Worm (Caenorhabditis elegans) whole organism, dauer: ENCODE results near the gene nstp-9.

Source experiments
- unc-62 ChIP-seq: sonication (generic microtip); optimal IDR thresholded peaks from 2 replicates; lab custom pipeline; 2017; ENCODE audit warnings: missing biosample characterization, missing genetic modification reagents, missing genetic modification characterization

Gene nstp-9

DNA sequence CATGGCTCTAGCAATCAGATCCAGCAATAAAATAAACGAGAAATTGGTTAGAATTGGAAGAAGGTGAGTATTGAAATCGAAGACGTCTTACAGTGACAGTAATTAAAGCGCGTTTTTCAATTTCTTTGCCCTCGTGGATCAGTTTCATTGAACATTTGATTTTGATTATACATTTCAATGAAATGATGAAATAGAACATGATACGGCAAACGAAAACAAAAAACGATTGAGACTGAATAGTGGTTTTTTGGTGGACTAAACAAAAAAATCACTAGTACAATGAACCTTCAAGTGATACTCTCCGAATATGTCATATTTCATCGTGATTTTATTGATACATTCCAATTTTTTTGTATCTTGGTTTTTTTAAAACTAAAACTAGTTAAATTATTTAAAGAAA lies 23.0 kb downstream of the nstp-9 start, which contains the start of gene haly-1:
Gene haly-1 (minus strand): TSS at position 101 of the 400 bp plus-strand sequence.
- no peak for TF ChIP-seq unc-62

DNA sequence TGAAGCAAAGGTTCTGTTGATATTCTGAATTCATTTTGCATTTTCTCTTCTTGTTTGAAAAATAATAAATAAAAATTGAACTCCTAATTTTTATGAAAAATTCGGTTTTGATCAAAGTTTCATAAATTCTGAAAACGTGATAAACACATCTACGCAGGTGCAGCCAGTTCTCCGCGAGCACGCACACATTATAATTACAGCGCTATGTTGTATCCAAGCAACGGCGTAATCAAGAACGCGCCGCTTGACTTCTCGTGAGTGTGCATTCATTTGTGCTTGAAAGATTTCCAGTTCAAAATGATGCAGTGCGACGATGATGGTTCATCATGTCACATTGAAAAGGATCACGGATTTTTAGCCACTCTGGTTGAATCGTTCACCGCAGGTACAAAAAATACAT lies 27.6 kb downstream of the nstp-9 start, which contains the start of gene F47B10.3:
Gene F47B10.3 (plus strand): TSS at position 301 of the 400 bp plus-strand sequence.
- no peak for TF ChIP-seq unc-62

DNA sequence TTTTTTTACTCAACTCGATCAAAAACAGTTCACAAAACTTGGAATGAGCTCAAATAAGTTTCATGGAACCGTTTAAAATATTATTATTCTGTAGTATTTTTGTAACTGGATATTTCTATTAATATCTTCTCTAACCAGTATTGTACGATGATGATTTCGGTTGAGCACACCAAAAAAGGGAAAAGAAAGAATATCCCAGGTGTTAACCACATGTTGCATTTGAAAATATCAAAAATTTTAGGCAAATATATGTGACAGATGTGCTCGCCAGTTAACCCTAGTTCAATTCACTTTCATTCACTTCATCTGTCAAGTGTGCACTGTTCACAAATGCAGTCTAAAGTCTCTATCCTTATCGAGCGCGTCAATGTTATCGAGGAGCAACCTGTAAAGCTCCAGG lies 28.5 kb downstream of the nstp-9 start, which contains the start of gene F47B10.4:
Gene F47B10.4 (plus strand): TSS at position 301 of the 400 bp plus-strand sequence.
- no peak for TF ChIP-seq unc-62

DNA sequence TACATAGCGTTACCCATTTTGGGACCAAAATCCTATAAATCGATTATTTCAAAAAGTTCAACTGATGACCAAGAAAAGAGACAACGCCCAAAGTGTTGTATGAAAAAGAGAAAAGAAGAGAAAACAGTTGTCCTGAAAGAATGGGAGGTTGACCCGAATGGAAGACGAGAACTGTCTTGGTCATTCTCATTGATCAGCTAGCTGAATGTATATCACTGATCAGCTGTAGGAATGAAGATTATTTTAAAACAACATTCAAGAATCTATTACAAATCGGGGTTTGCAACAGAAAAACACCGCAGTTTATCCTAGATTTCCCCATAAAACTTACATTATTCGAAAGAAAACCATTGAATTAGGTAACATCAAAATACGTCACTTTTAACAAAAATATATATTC lies 29.1 kb downstream of the nstp-9 start, which contains the start of gene F47B10.5:
Gene F47B10.5 (minus strand): TSS at position 101 of the 400 bp plus-strand sequence.
- no peak for TF ChIP-seq unc-62

DNA sequence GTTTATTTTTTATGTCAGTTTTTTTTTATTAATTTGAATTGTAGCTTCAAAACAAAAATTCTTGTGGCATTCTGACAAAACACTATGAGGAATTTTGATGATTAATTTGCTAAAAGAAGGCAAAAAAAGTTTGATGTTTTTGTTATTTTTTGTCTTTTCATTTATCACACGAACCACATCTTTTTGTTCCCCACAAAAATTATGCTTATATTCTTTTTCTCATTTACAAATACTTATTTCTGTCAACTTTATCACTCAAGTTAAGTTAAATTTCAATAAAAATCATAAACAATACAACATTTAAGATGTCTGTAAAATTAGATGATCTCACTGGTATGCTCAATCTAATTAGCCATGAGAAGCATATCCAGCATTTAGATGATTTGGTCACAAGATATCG lies 31.3 kb downstream of the nstp-9 start, which contains the start of gene F47B10.6:
Gene F47B10.6 (plus strand): TSS at position 301 of the 400 bp plus-strand sequence.
- TF ChIP-seq unc-62: no peak

DNA sequence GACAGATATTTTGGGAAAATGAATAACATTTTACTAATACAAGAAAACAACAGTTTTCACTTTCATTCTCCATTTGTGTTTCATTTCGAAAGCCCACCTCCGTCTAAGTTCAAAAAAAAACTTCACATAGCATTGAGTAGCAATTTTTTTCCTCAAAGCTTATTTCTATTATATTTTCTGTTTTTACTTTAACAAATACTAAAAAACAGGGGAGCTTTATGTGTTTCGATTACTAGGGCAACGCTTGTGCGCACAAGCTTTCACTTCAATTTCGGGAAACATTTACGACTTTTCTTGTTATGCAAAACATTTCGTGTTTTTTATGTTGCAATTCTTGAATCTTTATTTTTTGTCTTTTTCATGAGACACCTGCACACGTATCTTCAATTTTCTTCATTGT lies 33.6 kb downstream of the nstp-9 start, which contains the start of gene T21E8.5:
Gene T21E8.5 (plus strand): TSS at position 301 of the 400 bp plus-strand sequence.
- TF ChIP-seq unc-62: no peak

DNA sequence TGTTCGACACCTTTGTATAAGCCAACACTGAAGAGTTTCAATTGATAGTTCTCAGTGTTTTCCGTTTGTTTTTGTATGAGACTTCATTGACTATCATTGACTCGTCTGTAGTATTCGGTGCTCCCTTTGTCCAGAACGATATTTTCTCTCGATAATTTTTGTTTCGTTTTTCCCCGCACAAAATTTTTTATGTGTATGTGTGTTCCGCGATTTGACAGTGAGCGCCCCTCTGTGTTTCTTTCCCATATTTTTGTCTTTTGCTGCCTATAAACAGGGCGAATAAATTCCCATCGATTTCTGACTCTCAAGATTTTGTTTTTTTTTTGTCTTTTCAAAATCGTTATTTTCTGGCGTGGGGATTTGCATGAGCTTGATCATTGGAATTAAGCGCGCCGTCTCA lies 36.3 kb downstream of the nstp-9 start, which contains the start of gene T21E8.7:
Gene T21E8.7 (plus strand): TSS at position 301 of the 400 bp plus-strand sequence.
- no peak for TF ChIP-seq unc-62

DNA sequence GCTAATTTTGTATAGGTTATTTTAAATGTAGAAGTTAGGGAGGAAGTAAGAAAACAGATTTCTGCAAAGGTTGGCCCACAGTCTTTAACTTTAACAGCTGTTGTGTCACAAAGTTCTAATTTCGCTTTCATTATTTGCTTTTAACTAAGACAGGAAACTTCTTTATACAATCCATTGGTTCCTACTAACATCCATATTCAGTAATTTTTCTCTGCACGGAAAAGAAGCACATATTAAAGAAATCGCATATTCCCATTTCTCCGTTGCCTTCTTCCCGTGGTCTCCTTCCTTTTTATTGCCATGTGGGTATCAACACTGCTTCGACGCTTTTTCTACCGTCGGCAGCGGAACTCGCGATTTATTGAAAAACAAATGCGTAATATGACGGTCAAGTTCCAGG lies 37.5 kb downstream of the nstp-9 start, which contains the start of gene T21E8.6:
Gene T21E8.6 (plus strand): TSS at position 301 of the 400 bp plus-strand sequence.
- TF ChIP-seq unc-62: no peak

DNA sequence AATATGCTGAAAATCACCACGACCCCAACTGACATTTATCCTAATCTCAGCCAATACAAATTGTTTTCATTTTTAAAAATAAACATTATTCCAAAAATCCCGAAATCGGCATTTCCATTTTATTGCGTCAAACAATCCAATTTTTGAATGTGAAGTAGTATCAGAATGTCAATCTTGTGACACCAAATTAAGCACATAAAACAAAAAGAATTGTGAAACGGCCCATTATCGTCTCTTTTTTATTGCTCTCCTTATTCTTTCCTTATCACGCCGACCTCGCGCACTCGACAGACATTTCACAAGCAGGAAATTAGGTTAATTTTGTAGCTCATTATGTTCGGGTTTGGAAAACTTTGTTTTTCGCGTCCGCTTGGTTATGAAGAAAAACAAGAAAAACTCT lies 39.0 kb downstream of the nstp-9 start, which contains the start of gene T21E8.4:
Gene T21E8.4 (plus strand): TSS at position 301 of the 400 bp plus-strand sequence.
- TF ChIP-seq unc-62: no peak

DNA sequence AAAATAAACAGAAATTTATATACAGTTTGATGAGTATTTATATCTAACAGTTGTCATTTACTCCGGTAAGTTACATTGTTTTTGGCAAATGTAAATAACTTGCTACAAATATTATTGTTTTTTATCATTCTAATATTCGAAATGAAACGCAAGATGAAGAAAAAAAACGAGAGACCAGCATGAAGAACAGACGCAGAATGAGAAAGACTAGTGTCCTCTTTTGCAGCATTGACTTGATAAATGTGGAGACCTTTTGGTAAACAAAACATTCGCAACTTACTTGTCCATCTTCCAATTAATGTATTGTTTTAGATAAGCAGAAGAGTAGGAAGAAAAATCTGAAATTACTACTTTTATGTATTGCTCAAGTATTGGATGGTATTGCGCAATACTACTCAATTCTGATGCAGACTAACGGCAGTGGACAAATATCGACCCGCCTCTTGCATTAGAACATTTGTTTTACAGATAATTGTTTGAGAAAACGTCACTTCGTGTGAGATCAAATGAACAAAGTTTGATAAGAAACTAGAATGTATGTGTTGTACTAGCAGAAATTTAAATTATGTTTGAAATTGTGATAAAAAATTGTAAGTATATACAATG lies 42.3 kb downstream of the nstp-9 start, which contains the start of gene pgp-6:
Gene pgp-6 (minus strand): TSS at position 288 of the 606 bp plus-strand sequence.
- TF ChIP-seq unc-62: no peak

DNA sequence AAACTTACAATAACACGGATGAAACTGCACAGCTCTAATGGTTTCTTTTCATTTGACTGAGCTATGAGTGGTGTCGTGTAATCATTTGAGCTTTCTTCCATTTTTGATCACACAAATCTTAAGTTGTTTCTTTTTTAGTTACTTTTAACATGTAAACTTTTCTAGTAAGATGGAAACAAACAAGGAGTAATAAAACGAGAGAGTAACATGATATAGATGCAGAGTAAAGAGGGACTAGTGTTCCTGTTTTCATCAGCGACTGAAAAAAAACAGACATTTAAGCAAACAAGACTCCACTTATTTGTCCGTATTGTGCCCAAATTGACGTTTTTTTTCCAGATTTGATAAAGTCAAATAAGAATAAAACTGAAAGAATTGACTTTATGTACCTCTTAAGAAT lies 49.4 kb downstream of the nstp-9 start, which contains the start of gene pgp-7:
Gene pgp-7 (minus strand): TSS at position 101 of the 400 bp plus-strand sequence.
- TF ChIP-seq unc-62: no peak
